Fruit fly (Drosophila melanogaster): Measurements from ENCODE around the gene nAChRalpha5.
A peak's percentile ranks its signal among the peaks of the same experiment; 100 is the strongest.

The nAChRalpha5 gene

dm6 chr2L:14039936-14040483 is at the start of gene nAChRalpha5:
TSS of gene nAChRalpha5 (plus strand) at chr2L:14040170.
- TF ChIP-seq fd96Ca (GFP tag; IDR thresholded peaks at IDR 0.05) (no peak), EcR (GFP tag; optimal IDR thresholded peaks at IDR 0.05) (no peak), CG8301 (tag; optimal IDR thresholded peaks at IDR 0.05) (no peak), Pif1A (GFP tag; optimal IDR thresholded peaks at IDR 0.05) (no peak), Ets98B (GFP tag; IDR thresholded peaks at IDR 0.05) (no peak), CG15710 (tag; optimal IDR thresholded peaks at IDR 0.05) (no peak), CG13204 (GFP tag; optimal IDR thresholded peaks at IDR 0.05) (no peak), gl (tag; optimal IDR thresholded peaks at IDR 0.05) (no peak), CG14655 (GFP tag; optimal IDR thresholded peaks at IDR 0.05) (no peak), CG10348 (GFP tag; IDR thresholded peaks at IDR 0.05) (no peak), CG32121 (GFP tag; IDR thresholded peaks at IDR 0.05) (no peak), CG12605 (GFP tag; IDR thresholded peaks at IDR 0.05) (no peak), Pif1B (GFP tag; optimal IDR thresholded peaks at IDR 0.05) (no peak), rn (GFP tag; IDR thresholded peaks at IDR 0.05) (no peak), D1 (tag; optimal IDR thresholded peaks at IDR 0.05) (no peak), CG17806 (tag; optimal IDR thresholded peaks at IDR 0.05) (no peak), Snoo (tag; optimal IDR thresholded peaks at IDR 0.05) (no peak), CG8159 (tag; optimal IDR thresholded peaks at IDR 0.05) (no peak), CG34367 (tag; optimal IDR thresholded peaks at IDR 0.05) (no peak), CG9948 (tag; optimal IDR thresholded peaks at IDR 0.05) (no peak)

- peak; percentile 72 for TF ChIP-seq CG4496 (GFP tag; IDR thresholded peaks at IDR 0.05)
- TF ChIP-seq CG8159 (tag; optimal IDR thresholded peaks at IDR 0.05) = no peak
- TF ChIP-seq Ets98B (GFP tag; IDR thresholded peaks at IDR 0.05) = peak; percentile 62
- no peak for TF ChIP-seq CG14655 (GFP tag; optimal IDR thresholded peaks at IDR 0.05)
- no peak for TF ChIP-seq gl (tag; optimal IDR thresholded peaks at IDR 0.05)
- TF ChIP-seq fd96Ca (GFP tag; IDR thresholded peaks at IDR 0.05) = 0 out of 3 replicates have a peak, but pooled peaks have one; percentile 32
Observed at dm6 chr2L:13998952-13999351, 41.0 kb upstream of the nAChRalpha5 start.

- TF ChIP-seq CG13204 (GFP tag; optimal IDR thresholded peaks at IDR 0.05) (no peak), Snoo (tag; optimal IDR thresholded peaks at IDR 0.05) (no peak), CG4496 (GFP tag; IDR thresholded peaks at IDR 0.05) (0 out of 3 replicates have a peak, but pooled peaks have one; percentile 25)
Observed at dm6 chr2L:14001078-14001477, 38.9 kb upstream of the nAChRalpha5 start, which contains the start of gene rk. TSS of gene rk (minus strand) at chr2L:14001248.

dm6 chr2L:14001887-14002286 is 38.1 kb upstream of the nAChRalpha5 start:
- TF ChIP-seq CG32121 (GFP tag; IDR thresholded peaks at IDR 0.05) = no peak
- TF ChIP-seq CG12605 (GFP tag; IDR thresholded peaks at IDR 0.05) = peak; percentile 61; the same call in 1 of the 2 replicates

- TF ChIP-seq CG12605 (GFP tag; IDR thresholded peaks at IDR 0.05) = no peak
- TF ChIP-seq gl (tag; optimal IDR thresholded peaks at IDR 0.05) = no peak
- TF ChIP-seq CG34367 (tag; optimal IDR thresholded peaks at IDR 0.05) = no peak
- no peak for TF ChIP-seq CG14655 (GFP tag; optimal IDR thresholded peaks at IDR 0.05)
- TF ChIP-seq fd96Ca (GFP tag; IDR thresholded peaks at IDR 0.05) = no peak
- no peak for TF ChIP-seq CG8159 (tag; optimal IDR thresholded peaks at IDR 0.05)
Observed at dm6 chr2L:14007801-14008200, 32.2 kb upstream of the nAChRalpha5 start, which contains the start of gene CG42692. TSS of gene CG42692 (plus strand) at chr2L:14008101.

dm6 chr2L:14010410-14010809 is 29.6 kb upstream of the nAChRalpha5 start:
- no peak for TF ChIP-seq EcR (GFP tag; optimal IDR thresholded peaks at IDR 0.05)
- TF ChIP-seq rn (GFP tag; IDR thresholded peaks at IDR 0.05) = no peak
- no peak for TF ChIP-seq Pif1B (GFP tag; optimal IDR thresholded peaks at IDR 0.05)
- no peak for TF ChIP-seq Ets98B (GFP tag; IDR thresholded peaks at IDR 0.05)

- TF ChIP-seq Pif1A (GFP tag; optimal IDR thresholded peaks at IDR 0.05) (peak; percentile 9), CG8159 (tag; optimal IDR thresholded peaks at IDR 0.05) (peak; percentile 7), Ets98B (GFP tag; IDR thresholded peaks at IDR 0.05) (peak; percentile 51; the same call in 1 of the 2 replicates), CG9948 (tag; optimal IDR thresholded peaks at IDR 0.05) (no peak), Snoo (tag; optimal IDR thresholded peaks at IDR 0.05) (peak; percentile 12), CG12605 (GFP tag; IDR thresholded peaks at IDR 0.05) (0 out of 2 replicates have a peak, but pooled peaks have one; percentile 27), CG14655 (GFP tag; optimal IDR thresholded peaks at IDR 0.05) (peak; percentile 15), D1 (tag; optimal IDR thresholded peaks at IDR 0.05) (no peak)
Observed at dm6 chr2L:14011591-14012303, 28.2 kb upstream of the nAChRalpha5 start.
